Fruit fly (Drosophila melanogaster): ENCODE results near the gene CG13634.

DNA sequence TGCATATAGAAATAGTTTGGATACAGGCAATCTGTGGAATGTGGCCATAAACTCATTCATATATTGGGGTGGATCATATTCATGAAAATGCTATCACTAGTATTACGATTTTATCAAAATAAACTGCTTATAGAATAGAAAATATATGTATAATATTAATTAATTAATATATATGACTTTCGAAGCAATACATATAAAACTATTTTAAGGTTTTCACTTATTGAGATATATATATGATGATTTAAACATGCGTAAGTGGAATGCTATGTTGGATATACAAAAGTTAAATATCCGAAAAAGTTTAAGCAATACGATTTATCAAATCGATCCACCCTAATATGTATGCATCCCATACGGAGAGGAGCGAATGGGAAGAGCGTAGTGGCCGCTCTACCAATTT, 8.7 kb upstream of the CG13634 start:
- TF ChIP-seq net (GFP tag; optimal IDR thresholded peaks at IDR 0.05) = no peak
- no peak for TF ChIP-seq CG8319 (GFP tag; optimal IDR thresholded peaks at IDR 0.05)
- TF ChIP-seq CG11902 (GFP tag; optimal IDR thresholded peaks at IDR 0.05) = no peak
- TF ChIP-seq CG16779 (tag; optimal IDR thresholded peaks at IDR 0.05) = no peak
- TF ChIP-seq CG34406 (GFP tag; optimal IDR thresholded peaks at IDR 0.05) = no peak
- no peak for TF ChIP-seq Eip75B (GFP tag; optimal IDR thresholded peaks at IDR 0.05)
- no peak for TF ChIP-seq Smox (GFP tag; optimal IDR thresholded peaks at IDR 0.05)
- TF ChIP-seq Lpt (GFP tag; optimal IDR thresholded peaks at IDR 0.05) = no peak
- TF ChIP-seq Eip78C (GFP tag) = no peak
- TF ChIP-seq CG8632 (GFP tag; optimal IDR thresholded peaks at IDR 0.05) = no peak

Measured in whole organism, prepupa.